Fruit fly (Drosophila melanogaster) whole organism, embryonic: ENCODE results near the gene SmydA-2.

Experiments
- Adf1 ChIP-seq: fragments of 200-800 bp; sonication (Bioruptor generic); IDR thresholded peaks from 2 replicates; pipeline ENCODE4 v1.3.6; 2022; ENCODE audit warnings: missing biosample characterization, missing genetic modification characterization
- Awh ChIP-seq: fragments of 200-800 bp; sonication (Bioruptor generic); IDR thresholded peaks from 2 replicates; pipeline ENCODE4, ENCODE4 v1.3.6; 2022; ENCODE audit warnings: missing biosample characterization, missing genetic modification characterization
- Blimp-1 ChIP-seq: fragments of 200-800 bp; sonication (Bioruptor generic); optimal IDR thresholded peaks from 3 replicates; lab custom pipeline; 2018; ENCODE audit warnings: missing biosample characterization, missing genetic modification characterization, mild to moderate bottlenecking, moderate library complexity, missing genetic modification reagents
- CG10274 ChIP-seq: fragments of 200-800 bp; sonication (Bioruptor generic); optimal IDR thresholded peaks from 3 replicates; lab custom pipeline; 2017; ENCODE audit warnings: missing biosample characterization, mild to moderate bottlenecking, missing genetic modification characterization
- CG10431 ChIP-seq: fragments of 200-800 bp; sonication (Bioruptor generic); optimal IDR thresholded peaks from 3 replicates; lab custom pipeline; 2018; ENCODE audit warnings: missing biosample characterization, mild to moderate bottlenecking, missing genetic modification characterization
- CG11085 ChIP-seq: fragments of 200-800 bp; sonication (Bioruptor generic); IDR thresholded peaks from 2 replicates; pipeline ENCODE4 v1.3.6; 2022; ENCODE audit warnings: missing biosample characterization, missing genetic modification characterization
- CG11723 ChIP-seq: fragments of 200-800 bp; sonication (Bioruptor generic); optimal IDR thresholded peaks from 2 replicates; lab custom pipeline; 2017; ENCODE audit warnings: missing biosample characterization, mild to moderate bottlenecking, missing genetic modification characterization
- CG12155 ChIP-seq: fragments of 200-800 bp; sonication (Bioruptor generic); optimal IDR thresholded peaks from 3 replicates; lab custom pipeline; 2016; ENCODE audit warnings: missing biosample characterization, missing genetic modification characterization
- CG12299 ChIP-seq: fragments of 200-800 bp; sonication (Bioruptor generic); optimal IDR thresholded peaks from 2 replicates; lab custom pipeline; 2018; ENCODE audit warnings: missing biosample characterization, mild to moderate bottlenecking, missing genetic modification characterization
- CG12744 ChIP-seq: fragments of 200-800 bp; sonication (Bioruptor generic); optimal IDR thresholded peaks from 2 replicates; lab custom pipeline; 2016; ENCODE audit warnings: missing biosample characterization, missing genetic modification characterization
- CG13123 ChIP-seq: fragments of 200-800 bp; sonication (Bioruptor generic); optimal IDR thresholded peaks from 2 replicates; lab custom pipeline; 2016; ENCODE audit warnings: missing biosample characterization, missing genetic modification characterization
- CG13424 ChIP-seq: fragments of 200-800 bp; sonication (Bioruptor generic); optimal IDR thresholded peaks from 2 replicates; lab custom pipeline; 2019; ENCODE audit warnings: missing biosample characterization, mild to moderate bottlenecking, missing genetic modification characterization, moderate library complexity
- CG13775 ChIP-seq: fragments of 200-800 bp; sonication (Bioruptor generic); optimal IDR thresholded peaks from 3 replicates; lab custom pipeline; 2017; ENCODE audit warnings: missing biosample characterization, mild to moderate bottlenecking, missing genetic modification characterization
- CG15514 ChIP-seq: fragments of 200-800 bp; sonication (Bioruptor generic); optimal IDR thresholded peaks from 3 replicates; lab custom pipeline; 2017; ENCODE audit warnings: missing biosample characterization, missing genetic modification characterization, mild to moderate bottlenecking, moderate library complexity, missing genetic modification reagents
- CG1792 ChIP-seq: fragments of 200-800 bp; sonication (Bioruptor generic); optimal IDR thresholded peaks from 2 replicates; lab custom pipeline; 2016; ENCODE audit warnings: missing biosample characterization, missing genetic modification characterization
- CG2129 ChIP-seq: fragments of 200-800 bp; sonication (Bioruptor generic); IDR thresholded peaks from 2 replicates; pipeline ENCODE4 v1.3.6; 2022; ENCODE audit warnings: missing biosample characterization, missing genetic modification characterization; ENCODE audit not compliant: partially characterized antibody
- CG6254 ChIP-seq: fragments of 200-800 bp; sonication (Bioruptor generic); optimal IDR thresholded peaks from 3 replicates; lab custom pipeline; 2017; ENCODE audit warnings: mild to moderate bottlenecking, missing biosample characterization, missing genetic modification reagents, missing genetic modification characterization
- CG6791 ChIP-seq: fragments of 200-800 bp; sonication (Bioruptor generic); IDR thresholded peaks from 3 replicates; pipeline ENCODE4 v1.3.6; 2022; ENCODE audit warnings: missing biosample characterization, missing genetic modification characterization; ENCODE audit not compliant: partially characterized antibody
- CG6854 ChIP-seq: fragments of 200-800 bp; sonication (Bioruptor generic); optimal IDR thresholded peaks from 3 replicates; lab custom pipeline; 2017; ENCODE audit warnings: missing biosample characterization, mild to moderate bottlenecking, missing genetic modification characterization
- CG8290 ChIP-seq, 3 experiments: fragments of 200-800 bp; sonication (Bioruptor generic); optimal IDR thresholded peaks; 2 replicates each; lab custom pipeline; 2016 to 2019; ENCODE audit warnings: missing biosample characterization in 3 of 3, missing genetic modification characterization in 3 of 3, mild to moderate bottlenecking in 2 of 3, moderate library complexity in 1 of 3
- CG8388 ChIP-seq: fragments of 200-800 bp; sonication (Bioruptor generic); optimal IDR thresholded peaks from 2 replicates; lab custom pipeline; 2019; ENCODE audit warnings: missing biosample characterization, mild to moderate bottlenecking, missing genetic modification characterization, moderate library complexity
- CHES-1-like ChIP-seq: fragments of 200-800 bp; sonication (Bioruptor generic); optimal IDR thresholded peaks from 2 replicates; lab custom pipeline; 2016; ENCODE audit warnings: missing biosample characterization, missing genetic modification characterization
- Deaf1 ChIP-seq: fragments of 200-800 bp; optimal IDR thresholded peaks from 3 replicates; lab custom pipeline; 2019; ENCODE audit warnings: missing biosample characterization, mild to moderate bottlenecking, missing genetic modification characterization, moderate library complexity
- Elba2 ChIP-seq: fragments of 200-800 bp; sonication (Bioruptor generic); optimal IDR thresholded peaks from 3 replicates; lab custom pipeline; 2016; ENCODE audit warnings: missing biosample characterization, missing genetic modification characterization
- H15 ChIP-seq: fragments of 200-800 bp; sonication (Bioruptor generic); IDR thresholded peaks from 3 replicates; pipeline ENCODE4 v1.3.6; 2022; ENCODE audit warnings: missing biosample characterization, missing genetic modification characterization
- HLH4C ChIP-seq: fragments of 200-800 bp; sonication (Bioruptor generic); IDR thresholded peaks from 3 replicates; pipeline ENCODE4 v1.3.6; 2022; ENCODE audit warnings: missing biosample characterization, missing genetic modification characterization; ENCODE audit not compliant: partially characterized antibody
- Hand ChIP-seq: fragments of 200-800 bp; sonication (Bioruptor generic); optimal IDR thresholded peaks from 2 replicates; lab custom pipeline; 2017; ENCODE audit warnings: mild to moderate bottlenecking, missing biosample characterization, missing genetic modification reagents, missing genetic modification characterization
- Hmr ChIP-seq: fragments of 200-800 bp; sonication (Bioruptor generic); optimal IDR thresholded peaks from 3 replicates; lab custom pipeline; 2017; ENCODE audit warnings: mild to moderate bottlenecking, missing biosample characterization, missing genetic modification reagents, missing genetic modification characterization
- Nf-YA ChIP-seq: fragments of 200-800 bp; sonication (Bioruptor generic); IDR thresholded peaks from 2 replicates; pipeline ENCODE4 v1.3.6; 2022; ENCODE audit warnings: missing biosample characterization, missing genetic modification characterization
- Scr ChIP-seq: fragments of 200-800 bp; sonication (Bioruptor generic); IDR thresholded peaks from 2 replicates; pipeline ENCODE4 v1.3.6; 2022; ENCODE audit warnings: missing biosample characterization, missing genetic modification characterization; ENCODE audit not compliant: partially characterized antibody
- Tbp ChIP-seq: fragments of >200 bp; optimal IDR thresholded peaks from 2 replicates; lab custom pipeline; 2018; ENCODE audit warnings: missing biosample characterization, missing genetic modification characterization
- Vsx1 ChIP-seq: fragments of 200-800 bp; sonication (Bioruptor generic); optimal IDR thresholded peaks from 2 replicates; lab custom pipeline; 2017; ENCODE audit warnings: missing biosample characterization, mild to moderate bottlenecking, missing genetic modification characterization, missing genetic modification reagents
- al ChIP-seq: fragments of 200-800 bp; sonication (Bioruptor generic); IDR thresholded peaks from 2 replicates; pipeline ENCODE4 v1.3.6; 2022; ENCODE audit warnings: missing biosample characterization, missing genetic modification characterization
- bbx ChIP-seq: fragments of 200-800 bp; sonication (Bioruptor generic); IDR thresholded peaks from 2 replicates; pipeline ENCODE4 v1.3.6; 2022; ENCODE audit warnings: missing biosample characterization, missing genetic modification characterization; ENCODE audit not compliant: partially characterized antibody
- corto ChIP-seq: fragments of 200-800 bp; sonication (Bioruptor generic); optimal IDR thresholded peaks from 2 replicates; lab custom pipeline; 2016; ENCODE audit warnings: missing biosample characterization, mild to moderate bottlenecking, missing genetic modification characterization, moderate library complexity
- crc ChIP-seq: fragments of 200-800 bp; sonication (Bioruptor generic); optimal IDR thresholded peaks from 2 replicates; lab custom pipeline; 2016; ENCODE audit warnings: missing biosample characterization, missing genetic modification characterization
- dmrt11E ChIP-seq: fragments of 200-800 bp; sonication (Bioruptor generic); optimal IDR thresholded peaks from 3 replicates; lab custom pipeline; 2018; ENCODE audit warnings: missing biosample characterization, mild to moderate bottlenecking, missing genetic modification characterization, moderate library complexity
- dysf ChIP-seq: fragments of 200-800 bp; sonication (Bioruptor generic); IDR thresholded peaks from 3 replicates; pipeline ENCODE4 v1.3.6; 2022; ENCODE audit warnings: missing biosample characterization, missing genetic modification characterization
- fu2 ChIP-seq: fragments of 200-800 bp; sonication (Bioruptor generic); optimal IDR thresholded peaks from 2 replicates; lab custom pipeline; 2016; ENCODE audit warnings: missing biosample characterization, missing genetic modification characterization
- grau ChIP-seq: fragments of 200-800 bp; optimal IDR thresholded peaks from 3 replicates; lab custom pipeline; 2019; ENCODE audit warnings: missing biosample characterization, mild to moderate bottlenecking, missing genetic modification characterization, moderate library complexity
- lab ChIP-seq: fragments of 200-800 bp; sonication (Bioruptor generic); optimal IDR thresholded peaks from 3 replicates; lab custom pipeline; 2017; ENCODE audit warnings: missing biosample characterization, missing genetic modification characterization, mild to moderate bottlenecking, moderate library complexity, missing genetic modification reagents
- lola ChIP-seq, 3 experiments: fragments of >200 bp in 2 of 3; fragments of 200-800 bp in 1 of 3; sonication (Bioruptor generic) in 1 of 3; optimal IDR thresholded peaks; 2 replicates each; lab custom pipeline; 2017 to 2019; ENCODE audit warnings: missing biosample characterization in 3 of 3, missing genetic modification characterization in 3 of 3, mild to moderate bottlenecking in 1 of 3, moderate library complexity in 1 of 3
- nom ChIP-seq: fragments of 200-800 bp; sonication (Bioruptor generic); optimal IDR thresholded peaks from 2 replicates; lab custom pipeline; 2017; ENCODE audit warnings: missing biosample characterization, missing genetic modification characterization, mild to moderate bottlenecking, moderate library complexity, missing genetic modification reagents
- otp ChIP-seq: fragments of 200-800 bp; sonication (Bioruptor generic); IDR thresholded peaks from 3 replicates; pipeline ENCODE4, ENCODE4 v1.3.6; 2022; ENCODE audit warnings: missing biosample characterization, missing genetic modification characterization
- phol ChIP-seq: fragments of 200-800 bp; sonication (Bioruptor generic); optimal IDR thresholded peaks from 3 replicates; lab custom pipeline; 2018; ENCODE audit warnings: missing biosample characterization, mild to moderate bottlenecking, missing genetic modification characterization, moderate library complexity
- sens ChIP-seq: fragments of 200-800 bp; sonication (Bioruptor generic); peaks from one replicate; lab custom pipeline; 2016; ENCODE audit warnings: missing biosample characterization, missing genetic modification characterization
- sna ChIP-seq: fragments of 200-800 bp; sonication (Bioruptor generic); IDR thresholded peaks from 2 replicates; pipeline ENCODE4 v1.3.6; 2022; ENCODE audit warnings: missing biosample characterization, missing genetic modification characterization; ENCODE audit not compliant: partially characterized antibody
- sob ChIP-seq: fragments of 200-800 bp; sonication (Bioruptor generic); IDR thresholded peaks from 2 replicates; pipeline ENCODE4 v1.3.6; 2022; ENCODE audit warnings: missing biosample characterization, missing genetic modification characterization
- wek ChIP-seq: fragments of 200-800 bp; sonication (Bioruptor generic); optimal IDR thresholded peaks from 3 replicates; lab custom pipeline; 2018; ENCODE audit warnings: missing biosample characterization, mild to moderate bottlenecking, missing genetic modification characterization, moderate library complexity

The SmydA-2 gene

DNA sequence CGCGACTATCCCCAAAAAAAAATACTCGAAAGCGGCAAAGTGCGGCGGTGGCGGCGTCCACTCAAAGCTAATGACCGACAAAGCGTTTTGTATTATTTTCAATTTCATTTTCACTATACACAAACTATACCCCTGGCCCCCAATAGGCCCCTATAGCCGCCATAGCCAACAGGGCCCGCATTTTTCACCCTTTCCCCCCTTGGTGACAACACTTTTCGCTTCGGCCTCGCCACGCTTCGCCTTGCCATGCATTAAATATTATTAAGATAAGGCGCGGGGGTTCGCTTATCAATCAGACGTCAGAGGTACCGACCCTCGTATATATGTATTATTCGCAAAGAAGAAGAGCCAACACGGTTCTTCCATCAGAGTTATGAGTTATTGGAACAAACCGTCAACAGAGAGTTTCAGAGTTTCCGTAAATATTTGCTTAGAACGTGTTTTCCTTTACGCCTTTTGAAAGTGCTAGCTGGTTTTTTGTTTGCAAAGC, 37.1 kb upstream of the SmydA-2 start (continued):
- TF ChIP-seq Tbp (GFP tag; lab: Kevin White, UChicago), result no peak
- no peak for TF ChIP-seq H15 (GFP tag; lab: Robert Waterston, UW)
- no peak for TF ChIP-seq CG1792 (GFP tag; lab: Kevin White, UChicago)
- TF ChIP-seq CG8290 (GFP tag; optimal IDR thresholded peaks at IDR 0.05; lab: Kevin White, UChicago), result no peak
- peak in 1 of 2 experiments; percentile 52 for TF ChIP-seq CG8290 (tag; optimal IDR thresholded peaks at IDR 0.05; lab: Kevin White, UChicago)
- no peak for TF ChIP-seq CG2129 (GFP tag; lab: Robert Waterston, UW)
- TF ChIP-seq Nf-YA (GFP tag; lab: Robert Waterston, UW), result no peak
- TF ChIP-seq lab (GFP tag; lab: Kevin White, UChicago), result peak; percentile 82
- no peak for TF ChIP-seq CG6854 (GFP tag; lab: Kevin White, UChicago)
- no peak for TF ChIP-seq crc (GFP tag; lab: Kevin White, UChicago)
- TF ChIP-seq Deaf1 (tag; lab: Kevin White, UChicago), result peak; percentile 84
- TF ChIP-seq Hmr, result peak; percentile 28
- no peak for TF ChIP-seq CG12155 (GFP tag; lab: Kevin White, UChicago)
- peak; percentile 41 for TF ChIP-seq dmrt11E
- TF ChIP-seq sens (GFP tag; lab: Kevin White, UChicago), result peak; percentile 74
- no peak for TF ChIP-seq CG13123 (GFP tag; lab: Kevin White, UChicago)
- peak; percentile 60 for TF ChIP-seq CG10431
- no peak for TF ChIP-seq al
- TF ChIP-seq Scr (GFP tag; lab: Robert Waterston, UW), result no peak
- TF ChIP-seq Adf1 (GFP tag; lab: Robert Waterston, UW), result peak; percentile 64
- TF ChIP-seq sob (GFP tag; lab: Robert Waterston, UW), result peak; percentile 53; the same call in 1 of the 2 replicates
- TF ChIP-seq grau, result peak; percentile 22
- TF ChIP-seq CG11723 (GFP tag; lab: Kevin White, UChicago), result peak; percentile 32
- TF ChIP-seq CG12299 (tag; lab: Kevin White, UChicago), result no peak
- TF ChIP-seq CG6254 (GFP tag; lab: Kevin White, UChicago), result no peak
- peak; percentile 13 for TF ChIP-seq CG12744
- TF ChIP-seq Vsx1 (GFP tag; lab: Kevin White, UChicago), result peak; percentile 33
- no peak for TF ChIP-seq corto (GFP tag; lab: Kevin White, UChicago)
- TF ChIP-seq wek (GFP tag; lab: Kevin White, UChicago), result peak; percentile 30
- peak; percentile 49; the same call in 1 of the 3 replicates for TF ChIP-seq CG6791 (GFP tag; lab: Robert Waterston, UW)
- peak; percentile 4 for TF ChIP-seq CG13424 (tag; lab: Kevin White, UChicago)
- no peak for TF ChIP-seq otp (GFP tag; lab: Robert Waterston, UW)
- TF ChIP-seq Awh (GFP tag; lab: Robert Waterston, UW), result no peak
- TF ChIP-seq fu2 (GFP tag; lab: Kevin White, UChicago), result no peak
- peak; percentile 1 for TF ChIP-seq Hand (GFP tag; lab: Kevin White, UChicago)
- no peak for TF ChIP-seq phol (tag; lab: Kevin White, UChicago)
- no peak for TF ChIP-seq dysf
- TF ChIP-seq lola (GFP tag; optimal IDR thresholded peaks at IDR 0.05; lab: Kevin White, UChicago), result peak in 1 of 3 experiments; percentile 2
- TF ChIP-seq sna (GFP tag; lab: Robert Waterston, UW), result peak; percentile 15; the same call in 1 of the 2 replicates
- no peak for TF ChIP-seq CG11085 (GFP tag; lab: Robert Waterston, UW)
- no peak for TF ChIP-seq HLH4C (GFP tag; lab: Robert Waterston, UW)
- TF ChIP-seq Blimp-1 (GFP tag; lab: Kevin White, UChicago), result peak; percentile 72
- no peak for TF ChIP-seq Elba2 (GFP tag; lab: Kevin White, UChicago)
- no peak for TF ChIP-seq CHES-1-like (GFP tag; lab: Kevin White, UChicago)
- TF ChIP-seq bbx, result no peak
- peak; percentile 7 for TF ChIP-seq nom (GFP tag; lab: Kevin White, UChicago)
- no peak for TF ChIP-seq CG13775 (GFP tag; lab: Kevin White, UChicago)
- no peak for TF ChIP-seq CG8388
- TF ChIP-seq CG15514 (GFP tag; lab: Kevin White, UChicago), result peak; percentile 18
- TF ChIP-seq CG10274 (GFP tag; lab: Kevin White, UChicago), result no peak
